Worm (Caenorhabditis elegans): ENCODE data around the gene Y47D3B.12.

DNA sequence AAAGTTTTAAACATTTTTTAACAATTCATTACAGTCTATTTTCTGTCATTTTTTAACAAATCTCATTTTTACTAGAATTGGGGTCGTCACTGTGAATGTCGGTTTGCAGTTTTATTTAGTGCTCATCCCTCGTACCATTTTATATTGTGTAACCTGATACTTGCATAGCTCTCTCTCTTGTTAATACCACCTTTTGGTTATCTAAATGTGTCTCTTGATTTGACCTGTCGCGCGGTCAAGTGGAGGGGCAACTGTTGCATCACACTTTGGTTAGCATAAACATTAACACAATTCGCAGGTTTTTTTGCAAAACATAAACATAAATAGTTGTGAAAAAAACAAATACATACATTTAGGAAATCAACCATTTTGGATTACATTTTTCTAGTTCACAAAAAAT is 44.0 kb downstream of the Y47D3B.12 start:
- TF ChIP-seq ama-1 (optimal IDR thresholded peaks at IDR 0.05) (no peak), F13C5.2 (tag; optimal IDR thresholded peaks at IDR 0.05) (no peak), B0310.2 (tag; optimal IDR thresholded peaks at IDR 0.05) (no peak), scrt-1 (GFP tag; IDR thresholded peaks at IDR 0.05) (no peak), tbx-11 (GFP tag; IDR thresholded peaks at IDR 0.05) (no peak), sea-1 (GFP tag; conservative IDR thresholded peaks at IDR 0.05) (no peak)

All from whole organism, early embryonic.